Worm (Caenorhabditis elegans) whole organism, L2 larva: ENCODE measurements around the gene trim-21.

Source experiments
- C34F6.9 ChIP-seq: fragments of 150-350 bp; optimal IDR thresholded peaks from 2 replicates; lab custom pipeline; 2014; ENCODE audit warnings: missing biosample characterization, missing genetic modification characterization
- R02D3.7 ChIP-seq: fragments of 150-350 bp; optimal IDR thresholded peaks from 2 replicates; lab custom pipeline; 2014; ENCODE audit warnings: missing biosample characterization, missing genetic modification characterization
- Y55F3AM.14 ChIP-seq: fragments of 200-800 bp; sonication (Bioruptor generic); optimal IDR thresholded peaks from 2 replicates; lab custom pipeline; 2018; ENCODE audit warnings: mild to moderate bottlenecking, missing genetic modification characterization, missing compliant biosample characterization
- ZK546.5 ChIP-seq: sonication (generic microtip); optimal IDR thresholded peaks from 2 replicates; lab custom pipeline; 2017; ENCODE audit warnings: missing biosample characterization, missing genetic modification characterization
- alr-1 ChIP-seq: fragments of 150-350 bp; optimal IDR thresholded peaks from 2 replicates; lab custom pipeline; 2014; ENCODE audit warnings: missing biosample characterization, missing genetic modification characterization
- aly-2 ChIP-seq: fragments of 150-350 bp; optimal IDR thresholded peaks from 2 replicates; lab custom pipeline; 2014; ENCODE audit warnings: missing biosample characterization, missing genetic modification characterization
- ama-1 ChIP-seq: fragments of 150-350 bp; optimal IDR thresholded peaks from 2 replicates; lab custom pipeline; 2018; ENCODE audit warnings: inconsistent platforms
- blmp-1 ChIP-seq: sonication (generic microtip); optimal IDR thresholded peaks from 2 replicates; lab custom pipeline; 2017; ENCODE audit warnings: missing genetic modification characterization, mild to moderate bottlenecking, missing compliant biosample characterization, antibody characterized with exemption, moderate library complexity; ENCODE audit not compliant: insufficient read depth
- crh-2 ChIP-seq: sonication (generic microtip); optimal IDR thresholded peaks from 2 replicates; lab custom pipeline; 2017; ENCODE audit warnings: missing biosample characterization, missing genetic modification characterization
- egl-27 ChIP-seq: sonication (generic microtip); optimal IDR thresholded peaks from 3 replicates; lab custom pipeline; 2017; ENCODE audit warnings: missing biosample characterization, missing genetic modification reagents, missing genetic modification characterization
- elt-1 ChIP-seq: fragments of 150-350 bp; optimal IDR thresholded peaks from 2 replicates; lab custom pipeline; 2014; ENCODE audit warnings: missing biosample characterization, missing genetic modification characterization
- elt-3 ChIP-seq: sonication (generic microtip); optimal IDR thresholded peaks from 2 replicates; lab custom pipeline; 2017; ENCODE audit warnings: missing biosample characterization, missing genetic modification characterization
- gmeb-1 ChIP-seq: fragments of 150-350 bp; optimal IDR thresholded peaks from 2 replicates; lab custom pipeline; 2014; ENCODE audit warnings: missing biosample characterization, missing genetic modification characterization
- lin-39 ChIP-seq: fragments of 150-350 bp; optimal IDR thresholded peaks from 2 replicates; lab custom pipeline; 2014; ENCODE audit warnings: missing biosample characterization, missing genetic modification reagents, missing genetic modification characterization
- lsy-2 ChIP-seq, 2 experiments: fragments of 150-350 bp in 1 of 2; sonication (generic microtip) in 1 of 2; optimal IDR thresholded peaks; 2 replicates each; lab custom pipeline; 2014 to 2017; ENCODE audit warnings: missing biosample characterization in 2 of 2, missing genetic modification characterization in 2 of 2
- mbf-1 ChIP-seq: sonication (generic microtip); optimal IDR thresholded peaks from 2 replicates; lab custom pipeline; 2017; ENCODE audit warnings: missing biosample characterization, missing genetic modification characterization
- mdl-1 ChIP-seq, 2 experiments: fragments of 150-350 bp in 1 of 2; sonication (generic microtip) in 1 of 2; optimal IDR thresholded peaks; 2 replicates each; lab custom pipeline; 2017; ENCODE audit warnings: missing biosample characterization in 2 of 2, missing genetic modification characterization in 2 of 2
- nhr-10 ChIP-seq: sonication (generic microtip); optimal IDR thresholded peaks from 2 replicates; lab custom pipeline; 2017; ENCODE audit warnings: missing biosample characterization, missing genetic modification characterization
- nhr-12 ChIP-seq: fragments of 150-350 bp; optimal IDR thresholded peaks from 2 replicates; lab custom pipeline; 2014; ENCODE audit warnings: missing biosample characterization, missing genetic modification characterization
- nhr-21 ChIP-seq: fragments of 150-350 bp; optimal IDR thresholded peaks from 2 replicates; lab custom pipeline; 2014; ENCODE audit warnings: missing biosample characterization, missing genetic modification characterization
- nhr-23 ChIP-seq: fragments of 150-350 bp; optimal IDR thresholded peaks from 2 replicates; lab custom pipeline; 2014; ENCODE audit warnings: missing biosample characterization, missing genetic modification reagents, missing genetic modification characterization
- nhr-237 ChIP-seq: fragments of 150-350 bp; optimal IDR thresholded peaks from 2 replicates; lab custom pipeline; 2014; ENCODE audit warnings: missing biosample characterization, missing genetic modification characterization
- nhr-25 ChIP-seq: fragments of 150-350 bp; sonication (generic microtip); optimal IDR thresholded peaks from 3 replicates; lab custom pipeline; 2014; ENCODE audit warnings: missing biosample characterization, missing genetic modification characterization
- nhr-6 ChIP-seq: fragments of 150-350 bp; optimal IDR thresholded peaks from 2 replicates; lab custom pipeline; 2014; ENCODE audit warnings: missing biosample characterization, missing genetic modification characterization
- nhr-77 ChIP-seq: fragments of 150-350 bp; optimal IDR thresholded peaks from 2 replicates; lab custom pipeline; 2014; ENCODE audit warnings: missing biosample characterization, missing genetic modification characterization
- peb-1 ChIP-seq: fragments of 150-350 bp; optimal IDR thresholded peaks from 2 replicates; lab custom pipeline; 2014; ENCODE audit warnings: missing biosample characterization, missing genetic modification characterization
- sem-4 ChIP-seq: fragments of 150-350 bp; optimal IDR thresholded peaks from 2 replicates; lab custom pipeline; 2014; ENCODE audit warnings: missing biosample characterization, missing genetic modification reagents, missing genetic modification characterization
- skn-1 ChIP-seq: sonication (generic microtip); optimal IDR thresholded peaks from 2 replicates; lab custom pipeline; 2017; ENCODE audit warnings: missing biosample characterization, missing genetic modification characterization
- sma-3 ChIP-seq: sonication (generic microtip); optimal IDR thresholded peaks from 2 replicates; lab custom pipeline; 2016; ENCODE audit warnings: missing genetic modification reagents, missing genetic modification characterization, missing compliant biosample characterization
- sma-9 ChIP-seq, 2 experiments: fragments of 150-350 bp in 1 of 2; sonication (generic microtip) in 1 of 2; optimal IDR thresholded peaks; 2 replicates each; lab custom pipeline; 2014 to 2016; ENCODE audit warnings: missing genetic modification characterization in 2 of 2, mild to moderate bottlenecking in 1 of 2, missing biosample characterization in 1 of 2, missing compliant biosample characterization in 1 of 2, missing genetic modification reagents in 1 of 2, moderate library complexity in 1 of 2
- snpc-4 ChIP-seq: fragments of 150-350 bp; optimal IDR thresholded peaks from 2 replicates; lab custom pipeline; 2014; ENCODE audit warnings: missing biosample characterization, missing genetic modification characterization
- unc-55 ChIP-seq: fragments of 150-350 bp; sonication (generic microtip); optimal IDR thresholded peaks from 3 replicates; lab custom pipeline; 2014; ENCODE audit warnings: missing biosample characterization, missing genetic modification reagents, missing genetic modification characterization
- unc-62 ChIP-seq: fragments of 150-350 bp; optimal IDR thresholded peaks from 2 replicates; lab custom pipeline; 2014; ENCODE audit warnings: missing biosample characterization, missing genetic modification reagents, missing genetic modification characterization
- zag-1 ChIP-seq: fragments of 150-350 bp; optimal IDR thresholded peaks from 2 replicates; lab custom pipeline; 2014; ENCODE audit warnings: missing biosample characterization, missing genetic modification characterization
- ztf-11 ChIP-seq: sonication (generic microtip); optimal IDR thresholded peaks from 2 replicates; lab custom pipeline; 2017; ENCODE audit warnings: missing biosample characterization, missing genetic modification characterization
- ztf-4 ChIP-seq: fragments of 150-350 bp; optimal IDR thresholded peaks from 2 replicates; lab custom pipeline; 2014; ENCODE audit warnings: missing biosample characterization, missing genetic modification characterization

The trim-21 gene

ce11 chrII:2312747-2313146 is at the start of gene trim-21, which contains the start of gene B0281.1:
Gene trim-21, minus strand, starts transcription at chrII:2312847.
Gene B0281.1, plus strand, starts transcription at chrII:2313067.
- TF ChIP-seq unc-55 (GFP tag; lab: Kevin White, UChicago) = no peak

- no peak for TF ChIP-seq lsy-2 (tag; optimal IDR thresholded peaks at IDR 0.05; lab: Kevin White, UChicago)
- no peak for TF ChIP-seq ztf-11 (tag; lab: Kevin White, UChicago)
- no peak for TF ChIP-seq nhr-25 (tag; lab: Kevin White, UChicago)
- no peak for TF ChIP-seq skn-1 (tag; lab: Kevin White, UChicago)
- no peak for TF ChIP-seq peb-1
- TF ChIP-seq ztf-4 (tag; lab: Kevin White, UChicago) = no peak
- TF ChIP-seq zag-1 (tag; lab: Kevin White, UChicago) = no peak
- TF ChIP-seq sma-9 (GFP tag; optimal IDR thresholded peaks at IDR 0.05; lab: Kevin White, UChicago) = no peak
- TF ChIP-seq sma-9 (tag; optimal IDR thresholded peaks at IDR 0.05; lab: Kevin White, UChicago) = no peak
- TF ChIP-seq ZK546.5 (tag; lab: Kevin White, UChicago) = no peak
- TF ChIP-seq nhr-23 (tag; lab: Kevin White, UChicago) = no peak
- no peak for TF ChIP-seq Y55F3AM.14 (GFP tag; lab: Kevin White, UChicago)
- TF ChIP-seq mdl-1 (tag; optimal IDR thresholded peaks at IDR 0.05; lab: Kevin White, UChicago) = no peak
- TF ChIP-seq sma-3 (GFP tag; lab: Kevin White, UChicago) = no peak
- TF ChIP-seq nhr-6 = no peak
- no peak for TF ChIP-seq gmeb-1 (tag; lab: Kevin White, UChicago)
- no peak for TF ChIP-seq elt-3 (tag; lab: Kevin White, UChicago)
- TF ChIP-seq lin-39 (tag; lab: Kevin White, UChicago) = no peak
- TF ChIP-seq unc-62 (GFP tag; lab: Kevin White, UChicago) = no peak
- no peak for TF ChIP-seq C34F6.9
Observed at ce11 chrII:2359965-2360364, 47.3 kb upstream of the trim-21 start, which contains the start of gene F43C11.16. Gene F43C11.16, minus strand, starts transcription at chrII:2360065.

ce11 chrII:2356795-2357194 is 44.1 kb upstream of the trim-21 start, which contains the start of gene F43C11.1:
Gene F43C11.1, plus strand, starts transcription at chrII:2357095.
- no peak for TF ChIP-seq sem-4 (tag; lab: Kevin White, UChicago)
- no peak for TF ChIP-seq snpc-4 (tag; lab: Kevin White, UChicago)
- TF ChIP-seq unc-55 (GFP tag; lab: Kevin White, UChicago) = no peak
- TF ChIP-seq unc-62 (GFP tag; lab: Kevin White, UChicago) = no peak
- no peak for TF ChIP-seq mbf-1
- TF ChIP-seq nhr-12 (tag; lab: Kevin White, UChicago) = no peak
- no peak for TF ChIP-seq crh-2
- no peak for TF ChIP-seq nhr-10 (tag; lab: Kevin White, UChicago)
- TF ChIP-seq alr-1 (tag; lab: Kevin White, UChicago) = no peak
- TF ChIP-seq elt-1 (tag; lab: Kevin White, UChicago) = no peak
- TF ChIP-seq, all 48 proteins: peak for 0

ce11 chrII:2354476-2354875 is 41.8 kb upstream of the trim-21 start, which contains the start of gene F43C11.2:
Gene F43C11.2, plus strand, starts transcription at chrII:2354776.
- no peak for TF ChIP-seq mbf-1
- no peak for TF ChIP-seq alr-1 (tag; lab: Kevin White, UChicago)
- no peak for TF ChIP-seq nhr-10 (tag; lab: Kevin White, UChicago)
- TF ChIP-seq egl-27 (tag; lab: Kevin White, UChicago) = no peak
- TF ChIP-seq blmp-1 = no peak
- TF ChIP-seq, all 48 proteins: peak for 0

- TF ChIP-seq ztf-11 (tag; lab: Kevin White, UChicago) (no peak), nhr-6 (no peak), unc-55 (GFP tag; lab: Kevin White, UChicago) (no peak), ZK546.5 (tag; lab: Kevin White, UChicago) (no peak), nhr-77 (no peak)
Observed at ce11 chrII:2353012-2353411, 40.4 kb upstream of the trim-21 start, which contains the start of gene F43C11.3. Gene F43C11.3, plus strand, starts transcription at chrII:2353312.

- TF ChIP-seq nhr-6 (no peak), aly-2 (tag; lab: Kevin White, UChicago) (no peak), ZK546.5 (tag; lab: Kevin White, UChicago) (no peak), nhr-77 (no peak), ama-1 (lab: Kevin White, UChicago) (no peak), nhr-25 (tag; lab: Kevin White, UChicago) (no peak), ztf-11 (tag; lab: Kevin White, UChicago) (no peak), skn-1 (tag; lab: Kevin White, UChicago) (no peak), egl-27 (tag; lab: Kevin White, UChicago) (no peak), sma-9 (GFP tag; optimal IDR thresholded peaks at IDR 0.05; lab: Kevin White, UChicago) (no peak), sma-9 (tag; optimal IDR thresholded peaks at IDR 0.05; lab: Kevin White, UChicago) (no peak), nhr-21 (tag; lab: Kevin White, UChicago) (no peak), unc-62 (GFP tag; lab: Kevin White, UChicago) (no peak), lin-39 (tag; lab: Kevin White, UChicago) (no peak), nhr-237 (tag; lab: Kevin White, UChicago) (no peak), R02D3.7 (no peak)
Observed at ce11 chrII:2352546-2352945, 39.9 kb upstream of the trim-21 start, which contains the start of gene F43C11.10. Gene F43C11.10, minus strand, starts transcription at chrII:2352646.
